Fruit fly (Drosophila melanogaster) whole organism, embryonic: ENCODE data around the gene CG31077.

Experiments
- CG10366 ChIP-seq: fragments of 200-800 bp; sonication (Bioruptor generic); IDR thresholded peaks from 2 replicates; pipeline ENCODE4 v1.3.6; 2022; ENCODE audit warnings: missing biosample characterization, missing genetic modification characterization
- gem ChIP-seq: fragments of 200-800 bp; sonication (Bioruptor generic); optimal IDR thresholded peaks from 2 replicates; lab custom pipeline; 2019; ENCODE audit warnings: missing biosample characterization, mild to moderate bottlenecking, missing genetic modification characterization, moderate library complexity
- gfzf ChIP-seq: fragments of 200-800 bp; sonication (Bioruptor generic); optimal IDR thresholded peaks from 2 replicates; lab custom pipeline; 2016; ENCODE audit warnings: missing biosample characterization, mild to moderate bottlenecking, missing genetic modification characterization, moderate library complexity
- repo ChIP-seq: fragments of 200-800 bp; sonication (Bioruptor generic); optimal IDR thresholded peaks from 2 replicates; lab custom pipeline; 2016; ENCODE audit warnings: missing biosample characterization, missing genetic modification characterization
- sug ChIP-seq: fragments of 200-800 bp; optimal IDR thresholded peaks from 2 replicates; lab custom pipeline; 2019; ENCODE audit warnings: missing biosample characterization, mild to moderate bottlenecking, missing genetic modification characterization, moderate library complexity

DNA sequence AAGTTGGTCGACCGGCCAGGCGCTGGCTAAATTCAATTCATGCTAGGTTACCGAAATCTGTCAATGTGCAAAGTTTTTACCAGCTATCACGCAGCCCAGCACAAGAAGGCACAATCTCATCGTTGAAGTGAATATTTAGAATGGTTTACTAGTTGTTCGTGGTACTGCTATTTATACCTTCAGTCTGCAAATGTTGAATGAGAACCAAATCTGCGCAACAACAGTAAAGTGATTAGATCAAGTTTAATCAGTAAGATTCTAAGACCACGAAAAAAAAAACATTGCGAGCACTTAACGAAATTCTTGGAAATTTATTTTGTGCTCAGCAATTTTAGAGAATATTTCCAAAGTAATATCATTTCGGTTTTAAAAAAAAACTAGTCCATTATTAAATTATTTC, 5.8 kb downstream of the CG31077 start, which contains the start of gene CG6296:
- TF ChIP-seq CG10366 (no peak), gem (tag; lab: Kevin White, UChicago) (no peak), gfzf (GFP tag; lab: Kevin White, UChicago) (no peak), sug (tag; lab: Kevin White, UChicago) (no peak), repo (GFP tag; lab: Kevin White, UChicago) (no peak)
